Worm (Caenorhabditis elegans) whole organism, L4 larva: ENCODE results near the gene F52C6.2.
A peak's percentile ranks its signal among the peaks of the same experiment; 100 is the strongest.
"Not testable (repeated sequence)": the region's sequence is repeated elsewhere in the genome, so short reads cannot be mapped to it uniquely, and the experiment has no call there.

Experiments used
- F26F4.8 ChIP-seq: fragments of 200-800 bp; sonication (Bioruptor generic); conservative IDR thresholded peaks from 2 replicates; pipeline ENCODE4 v1.3.6; 2022; ENCODE audit warnings: missing genetic modification characterization, missing compliant biosample characterization
- F49E8.2 ChIP-seq: sonication (generic microtip); optimal IDR thresholded peaks from 2 replicates; lab custom pipeline; 2016; ENCODE audit warnings: missing compliant biosample characterization, mild to moderate bottlenecking, missing genetic modification characterization, borderline replicate concordance
- Y75B8A.6 ChIP-seq: fragments of 200-800 bp; sonication (Bioruptor generic); IDR thresholded peaks from 2 replicates; pipeline ENCODE4 v1.3.6; 2022; ENCODE audit warnings: missing genetic modification reagents, missing genetic modification characterization, missing compliant biosample characterization
- aha-1 ChIP-seq: fragments of 150-350 bp; peaks from one replicate; lab custom pipeline; 2014; ENCODE audit warnings: missing biosample characterization, missing genetic modification characterization
- ceh-20 ChIP-seq: fragments of 200-800 bp; sonication (Bioruptor generic); IDR thresholded peaks from 2 replicates; pipeline ENCODE4 v1.3.6; 2022; ENCODE audit warnings: missing genetic modification reagents, missing genetic modification characterization, missing compliant biosample characterization
- daf-16 ChIP-seq, 3 experiments: sonication (generic microtip); optimal IDR thresholded peaks; 2 replicates each; lab custom pipeline; 2016 to 2017; ENCODE audit warnings: missing genetic modification characterization in 3 of 3, missing genetic modification reagents in 3 of 3, mild to moderate bottlenecking in 2 of 3, missing compliant biosample characterization in 2 of 3, missing biosample characterization in 1 of 3, moderate library complexity in 1 of 3
- dmd-6 ChIP-seq: fragments of 200-800 bp; sonication (Bioruptor generic); IDR thresholded peaks from 2 replicates; pipeline ENCODE4 v1.3.6; 2022; ENCODE audit warnings: missing genetic modification reagents, missing genetic modification characterization, missing compliant biosample characterization
- duxl-1 ChIP-seq: sonication (generic microtip); optimal IDR thresholded peaks from 2 replicates; lab custom pipeline; 2016; ENCODE audit warnings: mild to moderate bottlenecking, missing genetic modification characterization, moderate library complexity, missing compliant biosample characterization; ENCODE audit not compliant: poor library complexity
- egl-27 ChIP-seq: sonication (generic microtip); optimal IDR thresholded peaks from 3 replicates; lab custom pipeline; 2017; ENCODE audit warnings: missing biosample characterization, missing genetic modification reagents, missing genetic modification characterization
- hlh-11 ChIP-seq: fragments of 200-800 bp; sonication (Bioruptor generic); optimal IDR thresholded peaks from 2 replicates; lab custom pipeline; 2018; ENCODE audit warnings: mild to moderate bottlenecking, missing genetic modification characterization, missing compliant biosample characterization
- lin-1 ChIP-seq: fragments of 200-800 bp; sonication (Bioruptor generic); IDR thresholded peaks from 2 replicates; pipeline ENCODE4 v1.3.6; 2022; ENCODE audit warnings: missing genetic modification reagents, missing genetic modification characterization, missing compliant biosample characterization
- lin-13 ChIP-seq: fragments of 150-350 bp; optimal IDR thresholded peaks from 2 replicates; lab custom pipeline; 2014; ENCODE audit warnings: missing biosample characterization, missing genetic modification reagents, missing genetic modification characterization
- mxl-2 ChIP-seq: fragments of 200-800 bp; sonication (Bioruptor generic); conservative IDR thresholded peaks from 2 replicates; pipeline ENCODE4 v1.3.6; 2022; ENCODE audit warnings: missing genetic modification reagents, missing genetic modification characterization, missing compliant biosample characterization
- mxl-3 ChIP-seq: fragments of 200-800 bp; sonication (Bioruptor generic); optimal IDR thresholded peaks from 2 replicates; lab custom pipeline; 2018; ENCODE audit warnings: mild to moderate bottlenecking, missing genetic modification characterization, missing compliant biosample characterization
- nhr-28 ChIP-seq: fragments of 150-350 bp; optimal IDR thresholded peaks from 2 replicates; lab custom pipeline; 2014; ENCODE audit warnings: missing biosample characterization, missing genetic modification characterization
- nhr-6 ChIP-seq: fragments of 150-350 bp; optimal IDR thresholded peaks from 2 replicates; lab custom pipeline; 2014; ENCODE audit warnings: missing biosample characterization, missing genetic modification characterization
- nhr-77 ChIP-seq: fragments of 150-350 bp; optimal IDR thresholded peaks from 2 replicates; lab custom pipeline; 2014; ENCODE audit warnings: missing biosample characterization, missing genetic modification characterization
- php-3 ChIP-seq: fragments of 200-800 bp; sonication (Bioruptor generic); IDR thresholded peaks from 2 replicates; pipeline ENCODE4 v1.3.6; 2022; ENCODE audit warnings: missing genetic modification reagents, missing genetic modification characterization, missing compliant biosample characterization
- pqm-1 ChIP-seq: sonication (generic microtip); optimal IDR thresholded peaks from 2 replicates; lab custom pipeline; 2017; ENCODE audit warnings: missing biosample characterization, missing genetic modification characterization
- set-16 ChIP-seq: fragments of 200-800 bp; sonication (Bioruptor generic); IDR thresholded peaks from 2 replicates; pipeline ENCODE4 v1.3.6; 2022; ENCODE audit warnings: missing genetic modification reagents, missing genetic modification characterization, missing compliant biosample characterization
- skn-1 ChIP-seq: fragments of 150-350 bp; optimal IDR thresholded peaks from 2 replicates; lab custom pipeline; 2014; ENCODE audit warnings: missing biosample characterization, missing genetic modification characterization
- tra-1 ChIP-seq: fragments of 200-800 bp; sonication (Bioruptor generic); IDR thresholded peaks from 2 replicates; pipeline ENCODE4 v1.3.6; 2022; ENCODE audit warnings: missing genetic modification reagents, missing genetic modification characterization, missing compliant biosample characterization
- zip-2 ChIP-seq: fragments of 150-350 bp; optimal IDR thresholded peaks from 2 replicates; lab custom pipeline; 2014; ENCODE audit warnings: missing biosample characterization, missing genetic modification characterization
- ztf-7 ChIP-seq: fragments of 150-350 bp; optimal IDR thresholded peaks from 2 replicates; lab custom pipeline; 2014; ENCODE audit warnings: missing biosample characterization, missing genetic modification characterization

F52C6.2 gene

ce11 chrII:1946427-1946826, 20.2 kb downstream of the F52C6.2 start, which contains the start of gene math-48:
math-48 (minus strand) TSS chrII:1946527.
- TF ChIP-seq ztf-7 (tag; lab: Kevin White, UChicago), result no peak
- TF ChIP-seq, all 104 proteins: peak for 0

ce11 chrII:1948393-1948792, 22.1 kb downstream of the F52C6.2 start, which contains the start of gene ZK250.2:
ZK250.2 (plus strand) TSS chrII:1948693.
- not testable (repeated sequence) for TF ChIP-seq F49E8.2 (tag; lab: Kevin White, UChicago); duxl-1 (tag; lab: Kevin White, UChicago); mxl-2 (GFP tag; lab: Robert Waterston, UW)

ce11 chrII:1949119-1949518, 22.9 kb downstream of the F52C6.2 start:
- TF ChIP-seq nhr-6 (tag; lab: Kevin White, UChicago) (peak; percentile 5), dmd-6 (GFP tag; lab: Robert Waterston, UW) (peak; percentile 92), Y75B8A.6 (0 out of 2 replicates have a peak, but pooled peaks have one; percentile 64), nhr-77 (tag; lab: Kevin White, UChicago) (peak; percentile 48), tra-1 (GFP tag; lab: Robert Waterston, UW) (peak; percentile 88), aha-1 (peak; percentile 26), set-16 (GFP tag; lab: Robert Waterston, UW) (no peak), hlh-11 (tag; lab: Kevin White, UChicago) (peak; percentile 78), pqm-1 (peak; percentile 87), nhr-28 (tag; lab: Kevin White, UChicago) (peak; percentile 83), mxl-3 (GFP tag; lab: Kevin White, UChicago) (peak; percentile 12), F26F4.8 (GFP tag; lab: Robert Waterston, UW) (no peak), lin-1 (GFP tag; lab: Robert Waterston, UW) (peak; percentile 96), php-3 (peak; percentile 88), lin-13 (GFP tag; lab: Kevin White, UChicago) (no peak), duxl-1 (tag; lab: Kevin White, UChicago) (peak; percentile 79), egl-27 (tag; lab: Kevin White, UChicago) (no peak), daf-16 (GFP tag; optimal IDR thresholded peaks at IDR 0.05; lab: Kevin White, UChicago) (no peak), daf-16 (tag; optimal IDR thresholded peaks at IDR 0.05; lab: Kevin White, UChicago) (peak; percentile 61)

ce11 chrII:1955568-1955967, 29.3 kb downstream of the F52C6.2 start, which contains the start of gene math-49:
math-49 (minus strand) TSS chrII:1955668.
- TF ChIP-seq zip-2 (tag; lab: Kevin White, UChicago); ceh-20 (GFP tag; lab: Robert Waterston, UW); skn-1: not testable (repeated sequence)
- TF ChIP-seq, all 104 proteins: peak for 0; not testable (repeated sequence) for 104
